Fruit fly (Drosophila melanogaster) whole organism, wandering third instar larva: ENCODE data around the gene IntS6.

Experiments
- CrebA ChIP-seq: fragments of 200-800 bp; sonication (Bioruptor generic); optimal IDR thresholded peaks from 2 replicates; lab custom pipeline; 2016; ENCODE audit warnings: missing biosample characterization, mild to moderate bottlenecking, missing genetic modification characterization, borderline replicate concordance
- Hr83 ChIP-seq: fragments of 200-300 bp; sonication (Bioruptor generic); optimal IDR thresholded peaks from 2 replicates; lab custom pipeline; 2016; ENCODE audit warnings: missing biosample characterization, mild to moderate bottlenecking, missing genetic modification characterization, moderate library complexity; ENCODE audit not compliant: poor library complexity, severe bottlenecking
- Myc ChIP-seq: fragments of >200 bp; optimal IDR thresholded peaks from 2 replicates; lab custom pipeline; 2017
- N ChIP-seq: fragments of >200 bp; optimal IDR thresholded peaks from 2 replicates; lab custom pipeline; 2018; ENCODE audit warnings: missing biosample characterization, missing external identifiers, missing genetic modification characterization
- OdsH ChIP-seq: fragments of 200-800 bp; sonication (Bioruptor generic); optimal IDR thresholded peaks from 2 replicates; lab custom pipeline; 2016; ENCODE audit warnings: missing biosample characterization, mild to moderate bottlenecking, missing genetic modification characterization
- Sp1 ChIP-seq: fragments of 200-800 bp; sonication (Bioruptor generic); optimal IDR thresholded peaks from 3 replicates; lab custom pipeline; 2019; ENCODE audit warnings: missing biosample characterization, mild to moderate bottlenecking, missing genetic modification characterization, moderate library complexity
- h ChIP-seq: fragments of 200-800 bp; sonication (Bioruptor generic); optimal IDR thresholded peaks from 3 replicates; lab custom pipeline; 2016; ENCODE audit warnings: missing biosample characterization, mild to moderate bottlenecking, missing genetic modification characterization
- usp ChIP-seq: fragments of >200 bp; optimal IDR thresholded peaks from 2 replicates; lab custom pipeline; 2017; ENCODE audit warnings: missing biosample characterization, missing genetic modification characterization

- TF ChIP-seq OdsH (GFP tag; lab: Kevin White, UChicago) (no peak), CrebA (no peak), Hr83 (GFP tag; lab: Kevin White, UChicago) (no peak), Myc (no peak), usp (GFP tag; lab: Kevin White, UChicago) (no peak), N (GFP tag; lab: Kevin White, UChicago) (no peak), Sp1 (no peak), h (no peak)
These were observed 29.5 kb upstream of the IntS6 start, which contains the start of gene CG42264 for dm6 chrX:5776547-5776946.
